Worm (Caenorhabditis elegans): Measurements from ENCODE around the gene ppm-1.G.

ppm-1.G gene

ce11 chrIII:822546-823272 is 39.2 kb downstream of the ppm-1.G start, which contains the start of gene clec-149:
clec-149 (plus strand) TSS chrIII:823222.
- TF ChIP-seq egl-5 (tag; optimal IDR thresholded peaks at IDR 0.05) (peak; percentile 84), nfya-1 (tag; optimal IDR thresholded peaks at IDR 0.05; ENCODE audit: insufficient read depth) (peak; percentile 14), elt-1 (tag; optimal IDR thresholded peaks at IDR 0.05) (no peak), jun-1 (tag; optimal IDR thresholded peaks at IDR 0.05) (no peak), nhr-67 (tag; optimal IDR thresholded peaks at IDR 0.05) (no peak)

ce11 chrIII:825256-825655 is 41.8 kb downstream of the ppm-1.G start:
- no peak for TF ChIP-seq nfya-1 (tag; optimal IDR thresholded peaks at IDR 0.05; ENCODE audit: insufficient read depth)
- TF ChIP-seq jun-1 (tag; optimal IDR thresholded peaks at IDR 0.05), result no peak
- no peak for TF ChIP-seq tbx-2 (tag; optimal IDR thresholded peaks at IDR 0.05)
- no peak for TF ChIP-seq nhr-237 (tag; optimal IDR thresholded peaks at IDR 0.05)
- TF ChIP-seq egl-27 (tag; optimal IDR thresholded peaks at IDR 0.05), result no peak
- no peak for TF ChIP-seq lin-15B (tag; optimal IDR thresholded peaks at IDR 0.05)
- TF ChIP-seq nhr-43 (tag; optimal IDR thresholded peaks at IDR 0.05; ENCODE audit: poor library complexity, severe bottlenecking), result no peak
- TF ChIP-seq zag-1 (tag; optimal IDR thresholded peaks at IDR 0.05), result no peak
- TF ChIP-seq nhr-67 (tag; optimal IDR thresholded peaks at IDR 0.05), result no peak
- no peak for TF ChIP-seq nhr-28 (tag; optimal IDR thresholded peaks at IDR 0.05)
- no peak for TF ChIP-seq pqm-1 (tag; optimal IDR thresholded peaks at IDR 0.05)
- no peak for TF ChIP-seq ztf-11 (tag; optimal IDR thresholded peaks at IDR 0.05)
- no peak for TF ChIP-seq ceh-16 (tag; optimal IDR thresholded peaks at IDR 0.05)
- TF ChIP-seq eor-1 (tag; optimal IDR thresholded peaks at IDR 0.05), result no peak
- no peak for TF ChIP-seq skn-1 (tag; optimal IDR thresholded peaks at IDR 0.05)
- TF ChIP-seq sea-2 (GFP tag; optimal IDR thresholded peaks at IDR 0.05), result no peak
- TF ChIP-seq hmg-11 (tag; optimal IDR thresholded peaks at IDR 0.05), result no peak

ce11 chrIII:831961-832360 is 48.5 kb downstream of the ppm-1.G start, which contains the start of gene ceeh-1:
ceeh-1 (minus strand) TSS chrIII:832277.
- no peak for TF ChIP-seq ztf-11 (tag; optimal IDR thresholded peaks at IDR 0.05)
- peak; percentile 29 for TF ChIP-seq elt-2 (tag; optimal IDR thresholded peaks at IDR 0.05)

ce11 chrIII:832855-833504 is 49.5 kb downstream of the ppm-1.G start, which contains the start of gene zip-2:
zip-2 (plus strand) TSS chrIII:832982.
- TF ChIP-seq ceh-82 (tag; optimal IDR thresholded peaks at IDR 0.05), result peak; percentile 8
- no peak for TF ChIP-seq nhr-237 (tag; optimal IDR thresholded peaks at IDR 0.05)
- no peak for TF ChIP-seq ztf-11 (tag; optimal IDR thresholded peaks at IDR 0.05)
- TF ChIP-seq fkh-10 (GFP tag; optimal IDR thresholded peaks at IDR 0.05), result no peak
- no peak for TF ChIP-seq nhr-77 (tag; optimal IDR thresholded peaks at IDR 0.05)
- peak; percentile 27 for TF ChIP-seq ceh-28 (tag; optimal IDR thresholded peaks at IDR 0.05)
- no peak for TF ChIP-seq sea-2 (GFP tag; optimal IDR thresholded peaks at IDR 0.05)
- TF ChIP-seq jun-1 (tag; optimal IDR thresholded peaks at IDR 0.05), result peak; percentile 24
- TF ChIP-seq nhr-23 (tag; optimal IDR thresholded peaks at IDR 0.05), result no peak
- TF ChIP-seq fkh-2 (tag; optimal IDR thresholded peaks at IDR 0.05), result no peak
- no peak for TF ChIP-seq tbx-2 (tag; optimal IDR thresholded peaks at IDR 0.05)
- TF ChIP-seq ceh-9 (tag; optimal IDR thresholded peaks at IDR 0.05), result no peak
- peak; percentile 98 for TF ChIP-seq pqm-1 (tag; optimal IDR thresholded peaks at IDR 0.05)
- peak; percentile 93 for TF ChIP-seq elt-2 (tag; optimal IDR thresholded peaks at IDR 0.05)
- no peak for TF ChIP-seq unc-62 (GFP tag; optimal IDR thresholded peaks at IDR 0.05)
- TF ChIP-seq elt-3 (tag; optimal IDR thresholded peaks at IDR 0.05), result no peak
- peak; percentile 79 for TF ChIP-seq pha-4 (tag; optimal IDR thresholded peaks at IDR 0.05)
- TF ChIP-seq fos-1 (tag; optimal IDR thresholded peaks at IDR 0.05), result peak; percentile 14
- TF ChIP-seq nhr-25 (tag; optimal IDR thresholded peaks at IDR 0.05), result no peak
